Fruit fly (Drosophila melanogaster): ENCODE data around the gene CG32639.

DNA sequence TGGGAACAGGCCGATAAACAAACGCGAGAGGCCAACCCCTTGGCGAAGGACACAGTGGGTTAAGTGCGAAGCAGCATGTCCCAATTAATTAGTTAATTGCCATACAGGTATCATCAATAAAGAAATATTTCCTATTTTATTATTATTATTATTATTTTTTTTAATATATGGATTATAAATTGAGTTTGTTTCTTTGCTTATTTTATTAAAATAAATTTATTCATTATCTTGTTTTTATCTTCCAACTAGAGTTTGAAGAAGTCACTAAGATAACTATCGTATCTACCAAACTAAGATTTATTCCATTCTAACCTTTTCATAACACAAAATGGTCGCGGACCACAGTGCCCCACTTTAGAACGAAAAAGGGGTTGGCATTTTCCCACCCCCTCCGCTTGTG, 28.3 kb downstream of the CG32639 start:
- no peak for TF ChIP-seq insv (optimal IDR thresholded peaks at IDR 0.05)
- TF ChIP-seq Myc (optimal IDR thresholded peaks at IDR 0.05), result no peak
- TF ChIP-seq h (optimal IDR thresholded peaks at IDR 0.05), result no peak
- TF ChIP-seq psq (optimal IDR thresholded peaks at IDR 0.05), result no peak
- TF ChIP-seq Sin3A (optimal IDR thresholded peaks at IDR 0.05), result no peak
- TF ChIP-seq ttk (optimal IDR thresholded peaks at IDR 0.05), result no peak
